Fruit fly (Drosophila melanogaster) whole organism, embryonic: ENCODE data around the gene CSN5.

Source experiments
- Bdp1 ChIP-seq: fragments of 200-800 bp; sonication (Bioruptor generic); optimal IDR thresholded peaks from 3 replicates; lab custom pipeline; 2016; ENCODE audit warnings: missing biosample characterization, missing genetic modification characterization
- CG11247 ChIP-seq: fragments of 200-800 bp; sonication (Bioruptor generic); IDR thresholded peaks from 2 replicates; pipeline ENCODE4 v1.3.6; 2022; ENCODE audit warnings: missing biosample characterization, missing genetic modification characterization
- CG11723 ChIP-seq: fragments of 200-800 bp; sonication (Bioruptor generic); optimal IDR thresholded peaks from 2 replicates; lab custom pipeline; 2017; ENCODE audit warnings: missing biosample characterization, mild to moderate bottlenecking, missing genetic modification characterization
- CG12071 ChIP-seq: fragments of 200-800 bp; sonication (Bioruptor generic); optimal IDR thresholded peaks from 3 replicates; lab custom pipeline; 2018; ENCODE audit warnings: missing biosample characterization, mild to moderate bottlenecking, missing genetic modification characterization
- CG12104 ChIP-seq: fragments of 200-800 bp; sonication (Bioruptor generic); optimal IDR thresholded peaks from 3 replicates; lab custom pipeline; 2016; ENCODE audit warnings: missing biosample characterization, missing genetic modification characterization
- CG12744 ChIP-seq: fragments of 200-800 bp; sonication (Bioruptor generic); optimal IDR thresholded peaks from 2 replicates; lab custom pipeline; 2016; ENCODE audit warnings: missing biosample characterization, missing genetic modification characterization
- CG12942 ChIP-seq: fragments of 200-800 bp; sonication (Bioruptor generic); optimal IDR thresholded peaks from 3 replicates; lab custom pipeline; 2016; ENCODE audit warnings: missing biosample characterization, missing genetic modification characterization
- CG13287 ChIP-seq: fragments of 200-800 bp; sonication (Bioruptor generic); IDR thresholded peaks from 2 replicates; pipeline ENCODE4 v1.3.6; 2022; ENCODE audit warnings: missing biosample characterization, missing genetic modification characterization; ENCODE audit not compliant: partially characterized antibody
- CG14441 ChIP-seq: fragments of 200-800 bp; sonication (Bioruptor generic); IDR thresholded peaks from 2 replicates; pipeline ENCODE4 v1.3.6; 2022; ENCODE audit warnings: missing biosample characterization, missing genetic modification characterization
- CG18619 ChIP-seq: fragments of 200-800 bp; sonication (Bioruptor generic); optimal IDR thresholded peaks from 3 replicates; lab custom pipeline; 2017; ENCODE audit warnings: missing biosample characterization, mild to moderate bottlenecking, missing genetic modification characterization
- CG2129 ChIP-seq: fragments of 200-800 bp; sonication (Bioruptor generic); IDR thresholded peaks from 2 replicates; pipeline ENCODE4 v1.3.6; 2022; ENCODE audit warnings: missing biosample characterization, missing genetic modification characterization; ENCODE audit not compliant: partially characterized antibody
- CG32532 ChIP-seq: fragments of 200-800 bp; sonication (Bioruptor generic); IDR thresholded peaks from 2 replicates; pipeline ENCODE4 v1.3.6; 2022; ENCODE audit warnings: missing biosample characterization, missing genetic modification characterization
- CG34224 ChIP-seq: fragments of 200-800 bp; sonication (Bioruptor generic); IDR thresholded peaks from 3 replicates; pipeline ENCODE4 v1.3.6; 2022; ENCODE audit warnings: missing biosample characterization, missing genetic modification characterization; ENCODE audit not compliant: partially characterized antibody
- CG34376 ChIP-seq: fragments of 200-800 bp; sonication (Bioruptor generic); optimal IDR thresholded peaks from 2 replicates; lab custom pipeline; 2018; ENCODE audit warnings: missing biosample characterization, mild to moderate bottlenecking, missing genetic modification characterization
- CG3847 ChIP-seq: fragments of 200-800 bp; sonication (Bioruptor generic); IDR thresholded peaks from 2 replicates; pipeline ENCODE4 v1.3.6; 2022; ENCODE audit warnings: missing biosample characterization, missing genetic modification characterization
- CG4360 ChIP-seq: fragments of 200-800 bp; sonication (Bioruptor generic); IDR thresholded peaks from 2 replicates; pipeline ENCODE4 v1.3.6; 2022; ENCODE audit warnings: missing biosample characterization, missing genetic modification characterization
- CG8089 ChIP-seq: fragments of 200-800 bp; sonication (Bioruptor generic); optimal IDR thresholded peaks from 3 replicates; lab custom pipeline; 2016; ENCODE audit warnings: missing biosample characterization, missing genetic modification characterization
- CG8290 ChIP-seq, 3 experiments: fragments of 200-800 bp; sonication (Bioruptor generic); optimal IDR thresholded peaks; 2 replicates each; lab custom pipeline; 2016 to 2019; ENCODE audit warnings: missing biosample characterization in 3 of 3, missing genetic modification characterization in 3 of 3, mild to moderate bottlenecking in 2 of 3, moderate library complexity in 1 of 3
- CG9215 ChIP-seq: fragments of 200-800 bp; sonication (Bioruptor generic); IDR thresholded peaks from 2 replicates; pipeline ENCODE4 v1.3.6; 2022; ENCODE audit warnings: missing biosample characterization, missing genetic modification characterization
- CG9797 ChIP-seq: fragments of 200-800 bp; sonication (Bioruptor generic); optimal IDR thresholded peaks from 3 replicates; lab custom pipeline; 2018; ENCODE audit warnings: missing biosample characterization, mild to moderate bottlenecking, missing genetic modification characterization
- CG9932 ChIP-seq: fragments of 200-800 bp; sonication (Bioruptor generic); IDR thresholded peaks from 2 replicates; pipeline ENCODE4 v1.3.6; 2022; ENCODE audit warnings: missing biosample characterization, missing genetic modification characterization
- Dp ChIP-seq: fragments of 200-800 bp; sonication (Bioruptor generic); optimal IDR thresholded peaks from 2 replicates; lab custom pipeline; 2018; ENCODE audit warnings: missing biosample characterization, mild to moderate bottlenecking, missing genetic modification characterization, moderate library complexity
- Ets65A ChIP-seq: fragments of 200-800 bp; sonication (Bioruptor generic); peaks from one replicate; lab custom pipeline; 2016; ENCODE audit warnings: missing biosample characterization, missing genetic modification characterization
- Fer3 ChIP-seq: fragments of 200-800 bp; sonication (Bioruptor generic); optimal IDR thresholded peaks from 2 replicates; lab custom pipeline; 2018; ENCODE audit warnings: missing biosample characterization, mild to moderate bottlenecking, missing genetic modification characterization, moderate library complexity
- Gsc ChIP-seq: fragments of 200-800 bp; sonication (Bioruptor generic); IDR thresholded peaks from 2 replicates; pipeline ENCODE4 v1.3.6; 2022; ENCODE audit warnings: missing biosample characterization, missing genetic modification characterization
- Gug ChIP-seq: fragments of 200-800 bp; sonication (Bioruptor generic); IDR thresholded peaks from 4 replicates; pipeline ENCODE4 v1.3.6; 2022; ENCODE audit warnings: missing biosample characterization, missing genetic modification characterization
- Hmx ChIP-seq: fragments of 200-800 bp; sonication (Bioruptor generic); optimal IDR thresholded peaks from 2 replicates; lab custom pipeline; 2016; ENCODE audit warnings: missing biosample characterization, missing genetic modification characterization
- Hr51 ChIP-seq, 2 experiments: fragments of 200-800 bp; sonication (Bioruptor generic); optimal IDR thresholded peaks; 2 replicates in 1 of 2; 3 replicates in 1 of 2; lab custom pipeline; 2016 to 2018; ENCODE audit warnings: missing biosample characterization in 2 of 2, missing genetic modification characterization in 2 of 2, mild to moderate bottlenecking in 1 of 2, moderate library complexity in 1 of 2
- Meics ChIP-seq: fragments of 200-800 bp; sonication (Bioruptor generic); optimal IDR thresholded peaks from 2 replicates; lab custom pipeline; 2017; ENCODE audit warnings: missing biosample characterization, mild to moderate bottlenecking, missing genetic modification characterization
- ato ChIP-seq: fragments of 200-800 bp; sonication (Bioruptor generic); IDR thresholded peaks from 2 replicates; pipeline ENCODE4 v1.3.6; 2022; ENCODE audit warnings: missing biosample characterization, missing genetic modification characterization; ENCODE audit not compliant: partially characterized antibody
- bab2 ChIP-seq: fragments of 200-800 bp; sonication (Bioruptor generic); optimal IDR thresholded peaks from 2 replicates; lab custom pipeline; 2016; ENCODE audit warnings: missing biosample characterization, missing genetic modification characterization
- bcd ChIP-seq: fragments of 200-800 bp; sonication (Bioruptor generic); optimal IDR thresholded peaks from 2 replicates; lab custom pipeline; 2017; ENCODE audit warnings: missing biosample characterization, mild to moderate bottlenecking, missing genetic modification characterization
- crc ChIP-seq: fragments of 200-800 bp; sonication (Bioruptor generic); optimal IDR thresholded peaks from 2 replicates; lab custom pipeline; 2016; ENCODE audit warnings: missing biosample characterization, missing genetic modification characterization
- fd102C ChIP-seq: fragments of 200-800 bp; sonication (Bioruptor generic); optimal IDR thresholded peaks from 2 replicates; lab custom pipeline; 2018; ENCODE audit warnings: missing biosample characterization, mild to moderate bottlenecking, missing genetic modification characterization, moderate library complexity
- fd96Cb ChIP-seq: fragments of 200-800 bp; sonication (Bioruptor generic); optimal IDR thresholded peaks from 2 replicates; lab custom pipeline; 2018; ENCODE audit warnings: missing biosample characterization, mild to moderate bottlenecking, missing genetic modification characterization, moderate library complexity
- gt ChIP-seq: fragments of 200-800 bp; sonication (Bioruptor generic); IDR thresholded peaks from 2 replicates; pipeline ENCODE4 v1.3.6; 2022; ENCODE audit warnings: missing biosample characterization, missing genetic modification characterization
- ken ChIP-seq: fragments of 200-800 bp; sonication (Bioruptor generic); IDR thresholded peaks from 3 replicates; pipeline ENCODE4 v1.3.6; 2022; ENCODE audit warnings: missing biosample characterization, missing genetic modification characterization
- klu ChIP-seq: fragments of 200-800 bp; sonication (Bioruptor generic); IDR thresholded peaks from 2 replicates; pipeline ENCODE4 v1.3.6; 2022; ENCODE audit warnings: missing biosample characterization, missing genetic modification characterization
- kni ChIP-seq: fragments of 200-800 bp; sonication (Bioruptor generic); optimal IDR thresholded peaks from 3 replicates; lab custom pipeline; 2017; ENCODE audit warnings: mild to moderate bottlenecking, missing biosample characterization, missing genetic modification reagents, missing genetic modification characterization
- mam ChIP-seq: fragments of 200-800 bp; sonication (Bioruptor generic); optimal IDR thresholded peaks from 3 replicates; lab custom pipeline; 2016; ENCODE audit warnings: missing biosample characterization, missing genetic modification characterization
- mirr ChIP-seq: fragments of 200-800 bp; sonication (Bioruptor generic); optimal IDR thresholded peaks from 3 replicates; lab custom pipeline; 2018; ENCODE audit warnings: missing biosample characterization, mild to moderate bottlenecking, missing genetic modification characterization
- mld ChIP-seq: fragments of 200-800 bp; sonication (Bioruptor generic); IDR thresholded peaks from 3 replicates; pipeline ENCODE4 v1.3.6; 2022; ENCODE audit warnings: missing biosample characterization, missing genetic modification characterization; ENCODE audit not compliant: partially characterized antibody
- psq ChIP-seq: fragments of 200-800 bp; sonication (Bioruptor generic); optimal IDR thresholded peaks from 2 replicates; lab custom pipeline; 2017; ENCODE audit warnings: missing biosample characterization, missing genetic modification characterization
- ranshi ChIP-seq: fragments of 200-800 bp; sonication (Bioruptor generic); IDR thresholded peaks from 2 replicates; pipeline ENCODE4 v1.3.6; 2022; ENCODE audit warnings: missing biosample characterization, missing genetic modification characterization
- sens ChIP-seq: fragments of 200-800 bp; sonication (Bioruptor generic); peaks from one replicate; lab custom pipeline; 2016; ENCODE audit warnings: missing biosample characterization, missing genetic modification characterization
- sima ChIP-seq: fragments of 200-800 bp; sonication (Bioruptor generic); optimal IDR thresholded peaks from 2 replicates; lab custom pipeline; 2016; ENCODE audit warnings: missing biosample characterization, missing genetic modification characterization
- tap ChIP-seq: fragments of 200-800 bp; optimal IDR thresholded peaks from 3 replicates; lab custom pipeline; 2019; ENCODE audit warnings: missing biosample characterization, mild to moderate bottlenecking, missing genetic modification characterization, moderate library complexity
- tll ChIP-seq, 2 experiments: fragments of 200-800 bp in 1 of 2; fragments of >200 bp in 1 of 2; sonication (Bioruptor generic) in 1 of 2; optimal IDR thresholded peaks; 2 replicates each; lab custom pipeline; 2017 to 2019; ENCODE audit warnings: missing biosample characterization in 2 of 2, missing genetic modification characterization in 2 of 2, mild to moderate bottlenecking in 1 of 2, moderate library complexity in 1 of 2
- toy ChIP-seq: fragments of 200-800 bp; sonication (Bioruptor generic); IDR thresholded peaks from 2 replicates; pipeline ENCODE4 v1.3.6; 2022; ENCODE audit warnings: missing biosample characterization, missing genetic modification characterization
- unpg ChIP-seq: fragments of 200-800 bp; sonication (Bioruptor generic); optimal IDR thresholded peaks from 3 replicates; lab custom pipeline; 2018; ENCODE audit warnings: missing biosample characterization, mild to moderate bottlenecking, missing genetic modification characterization, moderate library complexity

The CSN5 gene

dm6 chr3R:16431707-16432106 is 38.2 kb upstream of the CSN5 start (continued):
- peak; percentile 65; the same call in 1 of the 2 replicates for TF ChIP-seq CG13287 (GFP tag; lab: Robert Waterston, UW)
- TF ChIP-seq Hmx (GFP tag; lab: Kevin White, UChicago) = no peak
- TF ChIP-seq Ets65A (GFP tag; lab: Kevin White, UChicago) = peak; percentile 94
- peak; percentile 65 for TF ChIP-seq ato
- TF ChIP-seq fd102C (GFP tag; lab: Kevin White, UChicago) = peak; percentile 27
- no peak for TF ChIP-seq CG8089 (GFP tag; lab: Kevin White, UChicago)
- TF ChIP-seq CG32532 (GFP tag; lab: Robert Waterston, UW) = peak; percentile 78
- TF ChIP-seq CG9797 (GFP tag; lab: Kevin White, UChicago) = no peak
- no peak; the same call in 1 of the 2 replicates for TF ChIP-seq ranshi (GFP tag; lab: Robert Waterston, UW)
- TF ChIP-seq crc (GFP tag; lab: Kevin White, UChicago) = no peak
- no peak for TF ChIP-seq CG12942 (GFP tag; lab: Kevin White, UChicago)
- TF ChIP-seq CG12104 (GFP tag; lab: Kevin White, UChicago) = no peak
- no peak for TF ChIP-seq unpg
- TF ChIP-seq CG4360 (GFP tag; lab: Robert Waterston, UW) = peak; percentile 42; the same call in 1 of the 2 replicates
- no peak for TF ChIP-seq Gug
- no peak for TF ChIP-seq sima
- TF ChIP-seq Hr51 (GFP tag; optimal IDR thresholded peaks at IDR 0.05; lab: Kevin White, UChicago) = peak in 1 of 2 experiments; percentile 30
- TF ChIP-seq CG12071 (GFP tag; lab: Kevin White, UChicago) = peak; percentile 26
- TF ChIP-seq CG34376 = no peak
- TF ChIP-seq toy (GFP tag; lab: Robert Waterston, UW) = no peak
- TF ChIP-seq bab2 = no peak
- no peak for TF ChIP-seq Gsc (GFP tag; lab: Robert Waterston, UW)
- TF ChIP-seq kni (GFP tag; lab: Kevin White, UChicago) = no peak
- peak; percentile 100 for TF ChIP-seq Bdp1
- TF ChIP-seq CG9215 (GFP tag; lab: Robert Waterston, UW) = no peak
- peak; percentile 52 for TF ChIP-seq CG8290 (GFP tag; optimal IDR thresholded peaks at IDR 0.05; lab: Kevin White, UChicago)
- TF ChIP-seq CG8290 (tag; optimal IDR thresholded peaks at IDR 0.05; lab: Kevin White, UChicago) = peak in 1 of 2 experiments; percentile 89
- peak; percentile 5 for TF ChIP-seq fd96Cb (tag; lab: Kevin White, UChicago)
- TF ChIP-seq CG11247 (GFP tag; lab: Robert Waterston, UW) = peak; percentile 55; the same call in 1 of the 2 replicates
- no peak; the same call in 2 of the 3 replicates for TF ChIP-seq mld (GFP tag; lab: Robert Waterston, UW)
- TF ChIP-seq bcd (GFP tag; lab: Kevin White, UChicago) = peak; percentile 2
- TF ChIP-seq tap = peak; percentile 43
- TF ChIP-seq ken (GFP tag; lab: Robert Waterston, UW) = peak; percentile 65; the same call in 1 of the 3 replicates
- peak; percentile 49 for TF ChIP-seq CG34224 (GFP tag; lab: Robert Waterston, UW)
- TF ChIP-seq psq = no peak
- peak; percentile 46 for TF ChIP-seq CG12744
- TF ChIP-seq gt = no peak
- TF ChIP-seq mirr (GFP tag; lab: Kevin White, UChicago) = peak; percentile 60
- TF ChIP-seq Dp (GFP tag; lab: Kevin White, UChicago) = peak; percentile 37
- no peak for TF ChIP-seq CG2129 (GFP tag; lab: Robert Waterston, UW)
- TF ChIP-seq mam (GFP tag; lab: Kevin White, UChicago) = peak; percentile 56
- TF ChIP-seq tll (GFP tag; optimal IDR thresholded peaks at IDR 0.05; lab: Kevin White, UChicago) = no peak
- TF ChIP-seq Fer3 (tag; lab: Kevin White, UChicago) = no peak
- peak; percentile 51; the same call in 1 of the 2 replicates for TF ChIP-seq CG9932 (GFP tag; lab: Robert Waterston, UW)
- peak; percentile 17 for TF ChIP-seq CG18619 (GFP tag; lab: Kevin White, UChicago)
- TF ChIP-seq CG14441 (GFP tag; lab: Robert Waterston, UW) = no peak
- TF ChIP-seq Meics (GFP tag; lab: Kevin White, UChicago) = no peak
- TF ChIP-seq sens (GFP tag; lab: Kevin White, UChicago) = peak; percentile 45
- TF ChIP-seq klu = no peak
- 0 out of 2 replicates have a peak, but pooled peaks have one; percentile 21 for TF ChIP-seq CG3847 (GFP tag; lab: Robert Waterston, UW)
- TF ChIP-seq CG11723 (GFP tag; lab: Kevin White, UChicago) = no peak
